Fruit fly (Drosophila melanogaster): ENCODE measurements around the gene CG43248.
A peak's percentile ranks its signal among the peaks of the same experiment; 100 is the strongest.

Gene CG43248

dm6 chr3L:15514814-15515495 lies 16.3 kb downstream of the CG43248 start:
- no peak for TF ChIP-seq CG17801 (GFP tag; optimal IDR thresholded peaks at IDR 0.05; ENCODE audit: partially characterized antibody)

- no peak for TF ChIP-seq CG17801 (GFP tag; optimal IDR thresholded peaks at IDR 0.05; ENCODE audit: partially characterized antibody)
Observed at dm6 chr3L:15514405-15514804, 16.9 kb downstream of the CG43248 start.

- no peak for TF ChIP-seq CG17801 (GFP tag; optimal IDR thresholded peaks at IDR 0.05; ENCODE audit: partially characterized antibody)
Observed at dm6 chr3L:15513726-15514125, 17.5 kb downstream of the CG43248 start.

- no peak for TF ChIP-seq CG17801 (GFP tag; optimal IDR thresholded peaks at IDR 0.05; ENCODE audit: partially characterized antibody)
Observed at dm6 chr3L:15513264-15513663, 18.0 kb downstream of the CG43248 start.

- peak; percentile 56 for TF ChIP-seq CG17801 (GFP tag; optimal IDR thresholded peaks at IDR 0.05; ENCODE audit: partially characterized antibody)
Observed at dm6 chr3L:15511688-15512250, 19.5 kb downstream of the CG43248 start.

- TF ChIP-seq CG17801 (GFP tag; optimal IDR thresholded peaks at IDR 0.05; ENCODE audit: partially characterized antibody), result peak; percentile 36
Observed at dm6 chr3L:15510787-15511186, 20.5 kb downstream of the CG43248 start, which contains the start of gene MsrA. TSS of gene MsrA (plus strand) at chr3L:15511052.

- TF ChIP-seq CG17801 (GFP tag; optimal IDR thresholded peaks at IDR 0.05; ENCODE audit: partially characterized antibody), result no peak
Observed at dm6 chr3L:15509398-15509797, 21.9 kb downstream of the CG43248 start, which contains the start of the genes gdl and gdl-ORF39. TSS of gene gdl (plus strand) at chr3L:15509445. TSS of gene gdl-ORF39 (plus strand) at chr3L:15509445.

- TF ChIP-seq CG17801 (GFP tag; optimal IDR thresholded peaks at IDR 0.05; ENCODE audit: partially characterized antibody), result no peak
Observed at dm6 chr3L:15508750-15509149, 22.5 kb downstream of the CG43248 start, which contains the start of gene Z600. TSS of gene Z600 (plus strand) at chr3L:15509061.

- TF ChIP-seq CG17801 (GFP tag; optimal IDR thresholded peaks at IDR 0.05; ENCODE audit: partially characterized antibody), result peak; percentile 99
Observed at dm6 chr3L:15508233-15508632, 23.0 kb downstream of the CG43248 start, which contains the start of gene CG7841. TSS of gene CG7841 (minus strand) at chr3L:15508252.

- TF ChIP-seq CG17801 (GFP tag; optimal IDR thresholded peaks at IDR 0.05; ENCODE audit: partially characterized antibody), result no peak
Observed at dm6 chr3L:15507148-15507896, 24.0 kb downstream of the CG43248 start.

- TF ChIP-seq CG17801 (GFP tag; optimal IDR thresholded peaks at IDR 0.05; ENCODE audit: partially characterized antibody), result no peak
Observed at dm6 chr3L:15506174-15506926, 24.9 kb downstream of the CG43248 start.

dm6 chr3L:15504687-15505086 lies 26.6 kb downstream of the CG43248 start, which contains the start of gene CG7857:
TSS of gene CG7857 (minus strand) at chr3L:15504894.
- TF ChIP-seq CG17801 (GFP tag; optimal IDR thresholded peaks at IDR 0.05; ENCODE audit: partially characterized antibody), result no peak

- no peak for TF ChIP-seq CG17801 (GFP tag; optimal IDR thresholded peaks at IDR 0.05; ENCODE audit: partially characterized antibody)
Observed at dm6 chr3L:15502256-15502655, 29.0 kb downstream of the CG43248 start.

- TF ChIP-seq CG17801 (GFP tag; optimal IDR thresholded peaks at IDR 0.05; ENCODE audit: partially characterized antibody), result no peak
Observed at dm6 chr3L:15501646-15501972, 29.7 kb downstream of the CG43248 start.
